Fruit fly (Drosophila melanogaster) whole organism, wandering third instar larva: ENCODE data around the gene CG32797.

ENCODE experiments used
- CG32264 ChIP-seq: fragments of 200-800 bp; sonication (Bioruptor generic); optimal IDR thresholded peaks from 2 replicates; lab custom pipeline; 2016; ENCODE audit warnings: missing biosample characterization, missing genetic modification characterization
- GATAd ChIP-seq: sonication (Bioruptor generic); optimal IDR thresholded peaks from 2 replicates; lab custom pipeline; 2016; ENCODE audit warnings: missing biosample characterization, missing genetic modification characterization
- OdsH ChIP-seq: fragments of 200-800 bp; sonication (Bioruptor generic); optimal IDR thresholded peaks from 2 replicates; lab custom pipeline; 2016; ENCODE audit warnings: missing biosample characterization, mild to moderate bottlenecking, missing genetic modification characterization
- Sp1 ChIP-seq: fragments of 200-800 bp; sonication (Bioruptor generic); optimal IDR thresholded peaks from 3 replicates; lab custom pipeline; 2019; ENCODE audit warnings: missing biosample characterization, mild to moderate bottlenecking, missing genetic modification characterization, moderate library complexity
- Vsx2 ChIP-seq: fragments of 200-300, 225-300 bp; sonication (Bioruptor generic); optimal IDR thresholded peaks from 2 replicates; lab custom pipeline; 2018; ENCODE audit warnings: missing biosample characterization, missing genetic modification characterization; ENCODE audit not compliant: partially characterized antibody
- foxo ChIP-seq, 2 experiments: fragments of 200-800 bp; sonication (Bioruptor generic); optimal IDR thresholded peaks; 2 replicates in 1 of 2; 3 replicates in 1 of 2; lab custom pipeline; 2016 to 2017; ENCODE audit warnings: missing biosample characterization in 2 of 2, missing genetic modification characterization in 2 of 2
- h ChIP-seq: fragments of 200-800 bp; sonication (Bioruptor generic); optimal IDR thresholded peaks from 3 replicates; lab custom pipeline; 2016; ENCODE audit warnings: missing biosample characterization, mild to moderate bottlenecking, missing genetic modification characterization
- usp ChIP-seq: fragments of >200 bp; optimal IDR thresholded peaks from 2 replicates; lab custom pipeline; 2017; ENCODE audit warnings: missing biosample characterization, missing genetic modification characterization

- TF ChIP-seq h (GFP tag; lab: Kevin White, UChicago) = no peak
- TF ChIP-seq OdsH = no peak
- no peak for TF ChIP-seq foxo (GFP tag; optimal IDR thresholded peaks at IDR 0.05; lab: Kevin White, UChicago)
- TF ChIP-seq GATAd (GFP tag; lab: Kevin White, UChicago) = no peak
- TF ChIP-seq usp = no peak
- TF ChIP-seq CG32264 (GFP tag; lab: Kevin White, UChicago) = no peak
- no peak for TF ChIP-seq Sp1 (GFP tag; lab: Kevin White, UChicago)
- TF ChIP-seq Vsx2 = no peak
Observed at dm6 chrX:2394516-2394915, 31.1 kb downstream of the CG32797 start.
